Worm (Caenorhabditis elegans): ENCODE results near the gene F41C3.7.

Gene F41C3.7

DNA sequence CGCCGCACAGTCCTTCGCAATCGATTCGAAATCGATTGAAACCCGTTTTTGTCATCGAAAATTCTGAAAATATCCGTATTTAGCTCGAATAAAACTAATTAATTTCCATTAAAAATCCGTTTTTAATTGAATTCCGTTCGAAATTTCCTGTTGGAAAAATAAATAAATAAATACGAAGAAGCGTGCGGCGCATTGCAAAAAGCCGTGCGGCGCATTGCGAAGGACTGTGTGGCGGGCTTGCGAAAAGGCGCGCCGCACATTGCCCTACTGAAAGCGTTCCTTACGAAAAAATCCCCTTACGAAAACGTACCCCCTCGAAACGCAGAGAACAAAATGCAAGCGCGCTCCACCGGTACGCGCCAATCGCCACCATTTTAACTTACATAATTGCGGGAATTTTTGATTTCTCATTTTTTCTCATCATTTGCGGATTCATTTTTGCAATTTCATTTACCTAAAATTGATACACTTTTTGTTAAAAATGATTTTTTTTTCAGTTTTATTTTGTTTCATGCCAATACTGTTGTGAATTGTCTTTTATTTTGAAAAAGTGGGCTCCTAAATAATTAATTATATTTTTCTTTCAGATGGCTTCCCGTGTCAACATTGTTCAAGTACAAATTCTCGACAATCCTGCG lies 28.2 kb upstream of the F41C3.7 start, which contains the start of gene unc-85 (continued):
- TF ChIP-seq ceh-27 (GFP tag; optimal IDR thresholded peaks at IDR 0.05), result peak; percentile 70
- peak; percentile 46 for TF ChIP-seq athp-1 (tag; optimal IDR thresholded peaks at IDR 0.05)
- peak; percentile 79 for TF ChIP-seq lsl-1 (GFP tag; optimal IDR thresholded peaks at IDR 0.05)
- TF ChIP-seq hmg-20 (GFP tag; IDR thresholded peaks at IDR 0.05), result peak; percentile 74; the same call in 1 of the 2 replicates
- 0 out of 2 replicates have a peak, but pooled peaks have one; percentile 52 for TF ChIP-seq egl-18 (GFP tag; IDR thresholded peaks at IDR 0.05)
- TF ChIP-seq C17E4.6 (GFP tag; IDR thresholded peaks at IDR 0.05), result peak; percentile 98
- TF ChIP-seq F37B4.10 (GFP tag; IDR thresholded peaks at IDR 0.05), result 0 out of 2 replicates have a peak, but pooled peaks have one; percentile 69
- peak in 1 of 2 experiments; percentile 74 for TF ChIP-seq let-607 (tag; optimal IDR thresholded peaks at IDR 0.05)
- peak; percentile 97 for TF ChIP-seq ekl-4 (GFP tag; IDR thresholded peaks at IDR 0.05)
- TF ChIP-seq xnd-1 (tag; optimal IDR thresholded peaks at IDR 0.05), result peak; percentile 88
- peak; percentile 89 for TF ChIP-seq Y79H2A.3 (GFP tag; conservative IDR thresholded peaks at IDR 0.05)
- TF ChIP-seq lin-35 (GFP tag; optimal IDR thresholded peaks at IDR 0.05), result peak; percentile 54 to 70 (median 60)
- peak; percentile 95 for TF ChIP-seq nfyb-1 (GFP tag; IDR thresholded peaks at IDR 0.05)
- TF ChIP-seq ztf-26 (tag; optimal IDR thresholded peaks at IDR 0.05), result peak; percentile 60
- TF ChIP-seq Y56A3A.18 (GFP tag; IDR thresholded peaks at IDR 0.05), result peak; percentile 75
- TF ChIP-seq pbrm-1 (GFP tag; IDR thresholded peaks at IDR 0.05), result peak; percentile 93
- TF ChIP-seq cebp-1 (GFP tag; IDR thresholded peaks at IDR 0.05), result peak; percentile 78
- TF ChIP-seq cebp-1 (tag; optimal IDR thresholded peaks at IDR 0.05), result peak; percentile 79
- TF ChIP-seq dpl-1 (GFP tag; optimal IDR thresholded peaks at IDR 0.05), result peak; percentile 88
- peak; percentile 85 for TF ChIP-seq egl-44 (GFP tag; IDR thresholded peaks at IDR 0.05)
- peak; percentile 84 for TF ChIP-seq attf-3 (GFP tag; conservative IDR thresholded peaks at IDR 0.05)
- TF ChIP-seq lin-26 (GFP tag; IDR thresholded peaks at IDR 0.05), result peak; percentile 79
- peak; percentile 56 for TF ChIP-seq unc-130 (GFP tag; optimal IDR thresholded peaks at IDR 0.05)
- TF ChIP-seq K11D2.4 (GFP tag; IDR thresholded peaks at IDR 0.05), result peak; percentile 88
- peak; percentile 82 for TF ChIP-seq lin-40 (tag; optimal IDR thresholded peaks at IDR 0.05)
- peak; percentile 11 for TF ChIP-seq hrde-1 (tag; optimal IDR thresholded peaks at IDR 0.05; ENCODE audit: borderline replicate concordance)
- peak; percentile 36 for TF ChIP-seq snpc-1.3 (tag; optimal IDR thresholded peaks at IDR 0.05; ENCODE audit: insufficient read depth)
- TF ChIP-seq Y53F4B.3 (GFP tag; IDR thresholded peaks at IDR 0.05), result peak; percentile 87
- peak; percentile 44 for TF ChIP-seq madf-10 (tag; optimal IDR thresholded peaks at IDR 0.05)
- TF ChIP-seq ceh-91 (GFP tag; IDR thresholded peaks at IDR 0.05), result peak; percentile 100
- TF ChIP-seq snpc-3.4 (tag; optimal IDR thresholded peaks at IDR 0.05), result peak; percentile 84
- peak; percentile 98 for TF ChIP-seq C06A6.2 (GFP tag; conservative IDR thresholded peaks at IDR 0.05)
- TF ChIP-seq die-1 (tag; optimal IDR thresholded peaks at IDR 0.05), result peak; percentile 28
- TF ChIP-seq B0019.2 (GFP tag; conservative IDR thresholded peaks at IDR 0.05), result peak; percentile 98
- TF ChIP-seq B0336.3 (GFP tag; IDR thresholded peaks at IDR 0.05), result peak; percentile 69
- peak; percentile 97 for TF ChIP-seq ceh-100 (GFP tag; IDR thresholded peaks at IDR 0.05)
- peak; percentile 86 for TF ChIP-seq lin-54 (GFP tag; optimal IDR thresholded peaks at IDR 0.05)
- TF ChIP-seq Y53G8AR.9 (GFP tag; conservative IDR thresholded peaks at IDR 0.05), result peak; percentile 94
- TF ChIP-seq madf-6 (GFP tag; IDR thresholded peaks at IDR 0.05), result peak; percentile 99
- TF ChIP-seq D2030.7 (GFP tag; IDR thresholded peaks at IDR 0.05), result peak; percentile 100
- peak; percentile 98 for TF ChIP-seq ztf-28 (GFP tag; IDR thresholded peaks at IDR 0.05)

Data from whole organism, young adult.